Worm (Caenorhabditis elegans): ENCODE measurements around the gene let-92.

DNA sequence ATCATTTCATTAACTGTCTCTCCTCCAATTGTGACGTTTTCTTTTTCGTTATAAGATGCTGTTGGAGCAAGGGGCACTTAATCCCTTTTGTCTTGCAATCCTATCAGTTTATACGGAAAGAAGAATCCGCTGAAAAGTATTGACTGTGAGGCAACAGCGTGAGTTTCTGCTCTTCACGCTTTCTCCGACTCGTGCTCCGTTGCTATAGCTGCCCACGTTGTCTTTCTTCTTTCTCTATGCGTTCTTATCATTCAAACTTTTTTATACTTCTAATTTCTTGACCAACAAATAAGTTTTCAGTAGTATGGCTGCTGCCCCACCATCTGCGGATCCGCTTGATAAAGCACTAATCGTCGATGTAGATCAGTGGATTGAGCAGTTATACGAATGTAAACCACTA lies at the start of gene let-92:
- no peak for TF ChIP-seq unc-39 (tag; optimal IDR thresholded peaks at IDR 0.05)
- TF ChIP-seq cnd-1 (tag; optimal IDR thresholded peaks at IDR 0.05): no peak
- no peak for TF ChIP-seq elt-3 (tag; optimal IDR thresholded peaks at IDR 0.05)
- no peak for TF ChIP-seq lin-13 (tag; optimal IDR thresholded peaks at IDR 0.05)
- no peak for TF ChIP-seq ces-1 (GFP tag; optimal IDR thresholded peaks at IDR 0.05)
- no peak for TF ChIP-seq nhr-76 (tag; optimal IDR thresholded peaks at IDR 0.05)
- no peak for TF ChIP-seq elt-1 (tag; optimal IDR thresholded peaks at IDR 0.05; ENCODE audit: borderline replicate concordance, insufficient read depth)
- TF ChIP-seq sptf-1 (tag; optimal IDR thresholded peaks at IDR 0.05): no peak
